Fruit fly (Drosophila melanogaster) whole organism: ENCODE results near the gene Unc-76.

Experiments used
- CG8478 ChIP-seq: fragments of >200 bp; optimal IDR thresholded peaks from 2 replicates; lab custom pipeline; 2018; ENCODE audit warnings: inconsistent platforms
- EcR ChIP-seq, 2 experiments: fragments of >200 bp; optimal IDR thresholded peaks; 2 replicates each; lab custom pipeline; 2017; ENCODE audit warnings: missing biosample characterization in 2 of 2, missing genetic modification characterization in 2 of 2, missing genetic modification reagents in 2 of 2
- pan ChIP-seq: fragments of >200 bp; optimal IDR thresholded peaks from 2 replicates; lab custom pipeline; 2017
- psq ChIP-seq: fragments of >200 bp; optimal IDR thresholded peaks from 2 replicates; lab custom pipeline; 2017
- usp ChIP-seq: fragments of >200 bp; optimal IDR thresholded peaks from 2 replicates; lab custom pipeline; 2017; ENCODE audit warnings: missing biosample characterization, missing genetic modification characterization, mixed read lengths

DNA sequence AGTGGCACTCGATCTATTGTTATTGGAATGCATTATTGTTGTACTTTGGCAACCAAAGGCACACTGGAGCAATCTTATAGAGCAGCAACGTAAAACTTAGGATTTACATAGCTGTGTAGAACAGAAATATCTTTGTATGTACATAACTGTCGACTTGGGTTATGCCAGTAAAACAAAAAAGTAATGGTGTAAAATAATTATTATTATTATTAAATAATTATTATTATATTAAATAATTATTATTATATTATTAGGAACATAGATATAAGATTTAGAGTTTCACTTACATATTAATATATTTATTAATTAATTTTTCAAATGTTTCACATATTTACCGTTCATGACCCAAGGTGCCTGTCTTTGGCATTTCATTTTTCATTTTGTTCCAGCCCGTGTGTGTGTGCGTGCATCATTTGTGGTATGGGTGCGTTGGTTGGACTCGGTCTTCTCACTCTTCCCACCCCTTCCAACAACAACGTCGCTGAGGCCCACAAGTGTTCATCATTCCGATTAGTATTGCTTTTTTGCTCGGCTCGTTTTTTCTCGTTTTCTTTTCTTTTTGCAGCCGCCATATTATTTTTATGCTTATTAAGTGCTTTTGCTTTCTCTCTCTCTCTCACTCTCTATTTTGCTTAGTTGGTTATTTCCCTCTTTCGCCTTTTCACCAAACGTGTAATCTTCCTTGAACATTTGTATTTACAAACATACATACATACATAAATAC is 43.7 kb downstream of the Unc-76 start:
- TF ChIP-seq pan (lab: Kevin White, UChicago) (no peak), usp (no peak), psq (lab: Kevin White, UChicago) (no peak), CG8478 (no peak), EcR (GFP tag; optimal IDR thresholded peaks at IDR 0.05; lab: Kevin White, UChicago) (no peak)
